Worm (Caenorhabditis elegans): ENCODE results near the gene R03D7.8.

ce11 chrII:10986461-10987090 lies 29.9 kb upstream of the R03D7.8 start:
- TF ChIP-seq ref-1 (GFP tag; conservative IDR thresholded peaks at IDR 0.05) (no peak), cog-1 (tag; optimal IDR thresholded peaks at IDR 0.05) (no peak), klf-2 (GFP tag; conservative IDR thresholded peaks at IDR 0.05) (no peak)
